Worm (Caenorhabditis elegans): Measurements from ENCODE around the gene B0228.1.

The B0228.1 gene

ce11 chrII:7709301-7709754 lies 45.8 kb upstream of the B0228.1 start, which contains the start of gene sre-1:
Gene sre-1 (plus strand): TSS chrII:7709704.
- no peak for TF ChIP-seq ztf-11 (tag; optimal IDR thresholded peaks at IDR 0.05)
- no peak for TF ChIP-seq snpc-4 (tag; optimal IDR thresholded peaks at IDR 0.05)
- TF ChIP-seq flh-1 (GFP tag; optimal IDR thresholded peaks at IDR 0.05) = no peak
- no peak for TF ChIP-seq mep-1 (tag; optimal IDR thresholded peaks at IDR 0.05)

ce11 chrII:7714614-7715186 lies 40.4 kb upstream of the B0228.1 start:
- TF ChIP-seq ces-1 (GFP tag; optimal IDR thresholded peaks at IDR 0.05) (peak; percentile 79), hlh-1 (tag; optimal IDR thresholded peaks at IDR 0.05) (no peak), lsy-2 (tag; optimal IDR thresholded peaks at IDR 0.05) (no peak)

- no peak for TF ChIP-seq ceh-83 (GFP tag; optimal IDR thresholded peaks at IDR 0.05)
- no peak for TF ChIP-seq flh-1 (GFP tag; optimal IDR thresholded peaks at IDR 0.05)
- no peak for TF ChIP-seq cnd-1 (tag; optimal IDR thresholded peaks at IDR 0.05)
- TF ChIP-seq ces-1 (GFP tag; optimal IDR thresholded peaks at IDR 0.05) = peak; percentile 43
- TF ChIP-seq lin-13 (tag; optimal IDR thresholded peaks at IDR 0.05) = no peak
- no peak for TF ChIP-seq lsy-2 (tag; optimal IDR thresholded peaks at IDR 0.05)
- TF ChIP-seq zip-8 (tag; optimal IDR thresholded peaks at IDR 0.05) = no peak
Measured at ce11 chrII:7716112-7716511, 39.0 kb upstream of the B0228.1 start.

ce11 chrII:7718491-7718890 lies 36.7 kb upstream of the B0228.1 start, which contains the start of gene cpna-5:
Gene cpna-5 (minus strand): TSS chrII:7718591.
- TF ChIP-seq nhr-237 (tag; optimal IDR thresholded peaks at IDR 0.05) = no peak
- no peak for TF ChIP-seq unc-120 (tag; optimal IDR thresholded peaks at IDR 0.05; ENCODE audit: poor library complexity, severe bottlenecking)
- no peak for TF ChIP-seq ham-2 (GFP tag; optimal IDR thresholded peaks at IDR 0.05)
- TF ChIP-seq elt-1 (tag; optimal IDR thresholded peaks at IDR 0.05; ENCODE audit: borderline replicate concordance, insufficient read depth) = no peak
- no peak for TF ChIP-seq ceh-83 (GFP tag; optimal IDR thresholded peaks at IDR 0.05)
- no peak for TF ChIP-seq mep-1 (tag; optimal IDR thresholded peaks at IDR 0.05)
- no peak for TF ChIP-seq mls-2 (tag; optimal IDR thresholded peaks at IDR 0.05)
- no peak for TF ChIP-seq pha-4 (tag; optimal IDR thresholded peaks at IDR 0.05)
- no peak for TF ChIP-seq bed-3 (GFP tag; optimal IDR thresholded peaks at IDR 0.05)

ce11 chrII:7719039-7719438 lies 36.1 kb upstream of the B0228.1 start:
- TF ChIP-seq unc-39 (tag; optimal IDR thresholded peaks at IDR 0.05) = no peak
- TF ChIP-seq tbx-8 (GFP tag; optimal IDR thresholded peaks at IDR 0.05) = no peak
- no peak for TF ChIP-seq ham-2 (GFP tag; optimal IDR thresholded peaks at IDR 0.05)
- no peak for TF ChIP-seq elt-3 (tag; optimal IDR thresholded peaks at IDR 0.05)
- no peak for TF ChIP-seq nhr-12 (tag; optimal IDR thresholded peaks at IDR 0.05)
- peak; percentile 84 for TF ChIP-seq ces-1 (GFP tag; optimal IDR thresholded peaks at IDR 0.05)
- no peak for TF ChIP-seq zip-8 (tag; optimal IDR thresholded peaks at IDR 0.05)
- no peak for TF ChIP-seq mep-1 (tag; optimal IDR thresholded peaks at IDR 0.05)
- no peak for TF ChIP-seq ceh-43 (GFP tag; optimal IDR thresholded peaks at IDR 0.05)

- TF ChIP-seq blmp-1 (tag; optimal IDR thresholded peaks at IDR 0.05) (no peak), hlh-1 (tag; optimal IDR thresholded peaks at IDR 0.05) (peak; percentile 24), ceh-83 (GFP tag; optimal IDR thresholded peaks at IDR 0.05) (no peak), lin-13 (tag; optimal IDR thresholded peaks at IDR 0.05) (no peak), ceh-39 (tag; optimal IDR thresholded peaks at IDR 0.05) (no peak), nhr-12 (tag; optimal IDR thresholded peaks at IDR 0.05) (no peak), unc-62 (GFP tag; optimal IDR thresholded peaks at IDR 0.05) (peak; percentile 41), unc-120 (tag; optimal IDR thresholded peaks at IDR 0.05; ENCODE audit: poor library complexity, severe bottlenecking) (peak; percentile 0), mab-5 (tag; optimal IDR thresholded peaks at IDR 0.05) (no peak)
Measured at ce11 chrII:7720479-7720878, 34.7 kb upstream of the B0228.1 start.

ce11 chrII:7722784-7723183 lies 32.4 kb upstream of the B0228.1 start:
- no peak for TF ChIP-seq elt-1 (tag; optimal IDR thresholded peaks at IDR 0.05; ENCODE audit: borderline replicate concordance, insufficient read depth)
- TF ChIP-seq cnd-1 (tag; optimal IDR thresholded peaks at IDR 0.05) = no peak
- TF ChIP-seq unc-120 (tag; optimal IDR thresholded peaks at IDR 0.05; ENCODE audit: poor library complexity, severe bottlenecking) = peak; percentile 81
- no peak for TF ChIP-seq drap-1 (GFP tag; optimal IDR thresholded peaks at IDR 0.05)
- TF ChIP-seq zip-8 (tag; optimal IDR thresholded peaks at IDR 0.05) = no peak
- TF ChIP-seq ceh-83 (GFP tag; optimal IDR thresholded peaks at IDR 0.05) = no peak
- TF ChIP-seq ces-1 (GFP tag; optimal IDR thresholded peaks at IDR 0.05) = no peak
- peak; percentile 49 for TF ChIP-seq unc-62 (GFP tag; optimal IDR thresholded peaks at IDR 0.05)
- TF ChIP-seq snpc-4 (tag; optimal IDR thresholded peaks at IDR 0.05) = no peak
- TF ChIP-seq hlh-1 (tag; optimal IDR thresholded peaks at IDR 0.05) = peak; percentile 90
